Fruit fly (Drosophila melanogaster) whole organism, embryonic: ENCODE data around the gene tipE.
A peak's percentile ranks its signal among the peaks of the same experiment; 100 is the strongest.

Experiments
- Abd-B ChIP-seq: fragments of 200-800 bp; sonication (Bioruptor generic); optimal IDR thresholded peaks from 2 replicates; lab custom pipeline; 2018; ENCODE audit warnings: missing biosample characterization, mild to moderate bottlenecking, missing genetic modification characterization, moderate library complexity
- BEAF-32 ChIP-seq: fragments of 200-800 bp; sonication (Bioruptor generic); optimal IDR thresholded peaks from 3 replicates; lab custom pipeline; 2017; ENCODE audit warnings: missing biosample characterization, missing genetic modification characterization, mild to moderate bottlenecking, moderate library complexity, missing genetic modification reagents
- CG11398 ChIP-seq: fragments of 200-800 bp; sonication (Bioruptor generic); optimal IDR thresholded peaks from 2 replicates; lab custom pipeline; 2016; ENCODE audit warnings: missing biosample characterization, missing genetic modification characterization
- CG11723 ChIP-seq: fragments of 200-800 bp; sonication (Bioruptor generic); optimal IDR thresholded peaks from 2 replicates; lab custom pipeline; 2017; ENCODE audit warnings: missing biosample characterization, mild to moderate bottlenecking, missing genetic modification characterization
- CG12659 ChIP-seq: fragments of 200-800 bp; sonication (Bioruptor generic); optimal IDR thresholded peaks from 3 replicates; lab custom pipeline; 2017; ENCODE audit warnings: mild to moderate bottlenecking, missing biosample characterization, missing genetic modification reagents, missing genetic modification characterization
- CG12744 ChIP-seq: fragments of 200-800 bp; sonication (Bioruptor generic); optimal IDR thresholded peaks from 2 replicates; lab custom pipeline; 2016; ENCODE audit warnings: missing biosample characterization, missing genetic modification characterization
- CG13624 ChIP-seq: fragments of 200-800 bp; sonication (Bioruptor generic); optimal IDR thresholded peaks from 2 replicates; lab custom pipeline; 2016; ENCODE audit warnings: missing biosample characterization, missing genetic modification characterization
- CG15269 ChIP-seq: fragments of 200-800 bp; sonication (Bioruptor generic); optimal IDR thresholded peaks from 2 replicates; lab custom pipeline; 2018; ENCODE audit warnings: missing biosample characterization, mild to moderate bottlenecking, missing genetic modification characterization, moderate library complexity
- CG1529 ChIP-seq: fragments of 200-800 bp; sonication (Bioruptor generic); optimal IDR thresholded peaks from 3 replicates; lab custom pipeline; 2018; ENCODE audit warnings: missing biosample characterization, missing genetic modification characterization
- CG17802 ChIP-seq: fragments of 200-800 bp; sonication (Bioruptor generic); optimal IDR thresholded peaks from 2 replicates; lab custom pipeline; 2018; ENCODE audit warnings: missing biosample characterization, mild to moderate bottlenecking, missing genetic modification characterization, moderate library complexity
- CG3163 ChIP-seq: fragments of 200-800 bp; sonication (Bioruptor generic); optimal IDR thresholded peaks from 3 replicates; lab custom pipeline; 2016; ENCODE audit warnings: missing biosample characterization, missing genetic modification characterization
- CG3847 ChIP-seq: fragments of 200-800 bp; sonication (Bioruptor generic); IDR thresholded peaks from 2 replicates; pipeline ENCODE4 v1.3.6; 2022; ENCODE audit warnings: missing biosample characterization, missing genetic modification characterization
- CG7271 ChIP-seq: fragments of 200-800 bp; sonication (Bioruptor generic); optimal IDR thresholded peaks from 2 replicates; lab custom pipeline; 2018; ENCODE audit warnings: missing biosample characterization, mild to moderate bottlenecking, missing genetic modification characterization, moderate library complexity
- CG7556 ChIP-seq: fragments of 200-800 bp; sonication (Bioruptor generic); optimal IDR thresholded peaks from 2 replicates; lab custom pipeline; 2017; ENCODE audit warnings: missing biosample characterization, mild to moderate bottlenecking, missing genetic modification characterization
- CG7745 ChIP-seq: fragments of 200-800 bp; sonication (Bioruptor generic); optimal IDR thresholded peaks from 2 replicates; lab custom pipeline; 2018; ENCODE audit warnings: missing biosample characterization, mild to moderate bottlenecking, missing genetic modification characterization, moderate library complexity
- CG8359 ChIP-seq: fragments of 200-800 bp; sonication (Bioruptor generic); optimal IDR thresholded peaks from 2 replicates; lab custom pipeline; 2017; ENCODE audit warnings: missing biosample characterization, mild to moderate bottlenecking, missing genetic modification characterization, borderline replicate concordance
- CG8944 ChIP-seq: fragments of 200-800 bp; sonication (Bioruptor generic); optimal IDR thresholded peaks from 3 replicates; lab custom pipeline; 2016; ENCODE audit warnings: missing biosample characterization, missing genetic modification characterization
- CG9932 ChIP-seq: fragments of 200-800 bp; sonication (Bioruptor generic); IDR thresholded peaks from 2 replicates; pipeline ENCODE4 v1.3.6; 2022; ENCODE audit warnings: missing biosample characterization, missing genetic modification characterization
- Camta ChIP-seq: fragments of 200-800 bp; sonication (Bioruptor generic); optimal IDR thresholded peaks from 2 replicates; lab custom pipeline; 2016; ENCODE audit warnings: missing biosample characterization, missing genetic modification characterization
- Dip3 ChIP-seq: fragments of 200-800 bp; sonication (Bioruptor generic); optimal IDR thresholded peaks from 3 replicates; lab custom pipeline; 2016; ENCODE audit warnings: missing biosample characterization, missing genetic modification characterization
- E2f2 ChIP-seq: fragments of 200-800 bp; sonication (Bioruptor generic); IDR thresholded peaks from 2 replicates; pipeline ENCODE4 v1.3.6; 2022; ENCODE audit warnings: missing biosample characterization, missing genetic modification characterization
- ERR ChIP-seq: fragments of 200-800 bp; sonication (Bioruptor generic); optimal IDR thresholded peaks from 2 replicates; lab custom pipeline; 2016; ENCODE audit warnings: missing biosample characterization, missing genetic modification characterization
- HHEX ChIP-seq: fragments of 200-800 bp; sonication (Bioruptor generic); optimal IDR thresholded peaks from 3 replicates; lab custom pipeline; 2017; ENCODE audit warnings: missing biosample characterization, mild to moderate bottlenecking, missing genetic modification characterization, missing genetic modification reagents
- Hmx ChIP-seq: fragments of 200-800 bp; sonication (Bioruptor generic); optimal IDR thresholded peaks from 2 replicates; lab custom pipeline; 2016; ENCODE audit warnings: missing biosample characterization, missing genetic modification characterization
- Jarid2 ChIP-seq: fragments of 200-800 bp; sonication (Bioruptor generic); optimal IDR thresholded peaks from 3 replicates; lab custom pipeline; 2017; ENCODE audit warnings: mild to moderate bottlenecking, missing biosample characterization, missing genetic modification reagents, missing genetic modification characterization
- Usf ChIP-seq: fragments of 200-800 bp; sonication (Bioruptor generic); optimal IDR thresholded peaks from 2 replicates; lab custom pipeline; 2017; ENCODE audit warnings: missing genotype, missing biosample characterization, missing genetic modification characterization
- ac ChIP-seq: fragments of 200-800 bp; sonication (Bioruptor generic); optimal IDR thresholded peaks from 3 replicates; lab custom pipeline; 2017; ENCODE audit warnings: missing biosample characterization, mild to moderate bottlenecking, missing genetic modification characterization
- ap ChIP-seq: fragments of 200-800 bp; sonication (Bioruptor generic); IDR thresholded peaks from 2 replicates; pipeline ENCODE4 v1.3.6; 2022; ENCODE audit warnings: missing biosample characterization, missing genetic modification characterization
- ash1 ChIP-seq: fragments of 200-800 bp; sonication (Bioruptor generic); optimal IDR thresholded peaks from 2 replicates; lab custom pipeline; 2018; ENCODE audit warnings: missing biosample characterization, mild to moderate bottlenecking, missing genetic modification characterization
- bcd ChIP-seq: fragments of 200-800 bp; sonication (Bioruptor generic); optimal IDR thresholded peaks from 2 replicates; lab custom pipeline; 2017; ENCODE audit warnings: missing biosample characterization, mild to moderate bottlenecking, missing genetic modification characterization
- cato ChIP-seq: fragments of 200-800 bp; sonication (Bioruptor generic); optimal IDR thresholded peaks from 2 replicates; lab custom pipeline; 2016; ENCODE audit warnings: missing biosample characterization, missing genetic modification characterization, borderline replicate concordance
- disco-r ChIP-seq: fragments of 200-800 bp; sonication (Bioruptor generic); optimal IDR thresholded peaks from 2 replicates; lab custom pipeline; 2016; ENCODE audit warnings: missing biosample characterization, missing genetic modification characterization
- dysf ChIP-seq: fragments of 200-800 bp; sonication (Bioruptor generic); IDR thresholded peaks from 3 replicates; pipeline ENCODE4 v1.3.6; 2022; ENCODE audit warnings: missing biosample characterization, missing genetic modification characterization
- emc ChIP-seq: fragments of 200-800 bp; sonication (Bioruptor generic); optimal IDR thresholded peaks from 2 replicates; lab custom pipeline; 2016; ENCODE audit warnings: missing biosample characterization, missing genetic modification characterization
- ems ChIP-seq: fragments of 200-800 bp; sonication (Bioruptor generic); optimal IDR thresholded peaks from 3 replicates; lab custom pipeline; 2016; ENCODE audit warnings: missing biosample characterization, missing genetic modification characterization
- fd64A ChIP-seq: fragments of 200-800 bp; sonication (Bioruptor generic); optimal IDR thresholded peaks from 3 replicates; lab custom pipeline; 2018; ENCODE audit warnings: missing biosample characterization, mild to moderate bottlenecking, missing genetic modification characterization
- gsb-n ChIP-seq: fragments of 200-800 bp; sonication (Bioruptor generic); optimal IDR thresholded peaks from 3 replicates; lab custom pipeline; 2018; ENCODE audit warnings: missing biosample characterization, mild to moderate bottlenecking, missing genetic modification characterization
- hkb ChIP-seq, 2 experiments: fragments of 200-800 bp in 1 of 2; fragments of >200 bp in 1 of 2; sonication (Bioruptor generic) in 1 of 2; IDR thresholded peaks in 1 of 2; optimal IDR thresholded peaks in 1 of 2; 2 replicates each; pipeline versions ENCODE4 v1.3.6 to Lab custom; 2017 to 2022; ENCODE audit warnings: missing biosample characterization in 1 of 2, missing genetic modification characterization in 1 of 2
- lov ChIP-seq, 2 experiments: fragments of 200-800 bp in 1 of 2; fragments of >200 bp in 1 of 2; sonication (Bioruptor generic) in 1 of 2; IDR thresholded peaks in 1 of 2; optimal IDR thresholded peaks in 1 of 2; 2 replicates in 1 of 2; 3 replicates in 1 of 2; pipeline versions ENCODE4 v1.3.6 to Lab custom; 2017 to 2022; ENCODE audit warnings: missing biosample characterization in 1 of 2, missing genetic modification characterization in 1 of 2
- mld ChIP-seq: fragments of 200-800 bp; sonication (Bioruptor generic); IDR thresholded peaks from 3 replicates; pipeline ENCODE4 v1.3.6; 2022; ENCODE audit warnings: missing biosample characterization, missing genetic modification characterization; ENCODE audit not compliant: partially characterized antibody
- p53 ChIP-seq: fragments of 200-800 bp; sonication (Bioruptor generic); optimal IDR thresholded peaks from 2 replicates; lab custom pipeline; 2016; ENCODE audit warnings: missing biosample characterization, missing genetic modification characterization
- peb ChIP-seq: fragments of 200-800 bp; sonication (Bioruptor generic); IDR thresholded peaks from 2 replicates; pipeline ENCODE4 v1.3.6; 2022; ENCODE audit warnings: missing biosample characterization, missing genetic modification characterization
- pnt ChIP-seq: fragments of 200-800 bp; sonication (Bioruptor generic); optimal IDR thresholded peaks from 3 replicates; lab custom pipeline; 2016; ENCODE audit warnings: missing biosample characterization, missing genetic modification characterization
- shn ChIP-seq: fragments of 200-800 bp; sonication (Bioruptor generic); optimal IDR thresholded peaks from 3 replicates; lab custom pipeline; 2016; ENCODE audit warnings: missing biosample characterization, missing genetic modification characterization
- sqz ChIP-seq: fragments of 200-800 bp; sonication (Bioruptor generic); optimal IDR thresholded peaks from 3 replicates; lab custom pipeline; 2018; ENCODE audit warnings: missing biosample characterization, mild to moderate bottlenecking, missing genetic modification characterization
- tna ChIP-seq: fragments of 200-800 bp; sonication (Bioruptor generic); IDR thresholded peaks from 2 replicates; pipeline ENCODE4 v1.3.6; 2022; ENCODE audit warnings: missing biosample characterization, missing genetic modification characterization; ENCODE audit not compliant: partially characterized antibody
- twi ChIP-seq: fragments of 200-800 bp; optimal IDR thresholded peaks from 2 replicates; lab custom pipeline; 2019; ENCODE audit warnings: missing biosample characterization, mild to moderate bottlenecking, missing genetic modification characterization, moderate library complexity
- vvl ChIP-seq: fragments of 200-800 bp; sonication (Bioruptor generic); IDR thresholded peaks from 2 replicates; pipeline ENCODE4 v1.3.6; 2022; ENCODE audit warnings: missing biosample characterization, missing genetic modification characterization
- zfh1 ChIP-seq: fragments of 200-800 bp; sonication (Bioruptor generic); IDR thresholded peaks from 3 replicates; pipeline ENCODE4 v1.3.6; 2022; ENCODE audit warnings: missing biosample characterization, missing genetic modification characterization

tipE gene

DNA sequence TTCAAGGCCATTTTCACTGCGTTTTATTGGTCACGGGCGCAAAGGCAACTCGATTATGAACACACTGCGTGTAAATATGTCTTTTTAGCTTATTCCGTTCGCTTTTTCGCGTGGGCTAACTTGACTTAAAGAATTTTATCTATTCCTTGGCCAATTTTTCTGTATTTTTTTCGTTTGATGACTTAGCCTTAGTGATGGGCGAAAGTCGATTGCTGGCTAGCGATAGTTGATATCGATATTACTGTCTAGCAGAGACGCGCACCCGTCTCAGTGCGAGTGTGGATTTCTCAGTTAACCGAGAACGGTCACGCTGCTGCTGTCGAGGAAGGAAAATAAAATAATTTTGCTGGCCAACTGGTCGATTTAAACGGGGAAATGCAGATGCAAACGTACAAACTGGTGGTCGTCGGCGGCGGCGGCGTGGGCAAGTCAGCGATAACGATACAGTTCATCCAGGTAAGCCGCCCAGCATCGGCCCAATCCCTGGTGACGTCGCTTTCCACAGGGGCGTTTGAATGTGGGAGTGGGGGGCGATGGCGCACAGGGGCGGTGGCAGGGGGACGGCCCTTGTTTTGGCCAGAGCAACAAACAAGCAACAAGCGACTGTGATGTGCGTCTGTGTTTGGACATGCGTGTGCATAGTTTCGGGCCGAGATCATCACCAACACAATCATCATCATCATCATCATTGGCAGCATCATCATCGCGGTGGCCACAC, 49.3 kb upstream of the tipE start, which contains the start of the genes Rop and Ras64B (continued):
- peak; percentile 38 for TF ChIP-seq HHEX (GFP tag; lab: Kevin White, UChicago)
- TF ChIP-seq CG1529 (GFP tag; lab: Kevin White, UChicago): no peak
- no peak for TF ChIP-seq hkb (optimal IDR thresholded peaks at IDR 0.05; lab: Kevin White, UChicago)
- TF ChIP-seq hkb (GFP tag; IDR thresholded peaks at IDR 0.05; lab: Robert Waterston, UW): no peak
- no peak for TF ChIP-seq cato (GFP tag; lab: Kevin White, UChicago)
- no peak for TF ChIP-seq CG15269 (tag; lab: Kevin White, UChicago)
- TF ChIP-seq Hmx (GFP tag; lab: Kevin White, UChicago): no peak
- peak; percentile 94 for TF ChIP-seq sqz (GFP tag; lab: Kevin White, UChicago)
- no peak for TF ChIP-seq CG17802 (tag; lab: Kevin White, UChicago)
- TF ChIP-seq zfh1: no peak
- no peak for TF ChIP-seq CG8359
- TF ChIP-seq ac (GFP tag; lab: Kevin White, UChicago): no peak
- peak; percentile 26 for TF ChIP-seq p53
- TF ChIP-seq Jarid2 (GFP tag; lab: Kevin White, UChicago): peak; percentile 62
- peak; percentile 0 for TF ChIP-seq twi (tag; lab: Kevin White, UChicago)
- peak; percentile 52; the same call in 1 of the 3 replicates for TF ChIP-seq mld (GFP tag; lab: Robert Waterston, UW)
- peak; percentile 58 for TF ChIP-seq E2f2 (GFP tag; lab: Robert Waterston, UW)
- peak; percentile 4 for TF ChIP-seq shn (GFP tag; lab: Kevin White, UChicago)
- peak; percentile 86 for TF ChIP-seq CG12659 (GFP tag; lab: Kevin White, UChicago)
- no peak for TF ChIP-seq CG11723 (GFP tag; lab: Kevin White, UChicago)
- no peak for TF ChIP-seq bcd (GFP tag; lab: Kevin White, UChicago)
- TF ChIP-seq Usf: no peak
- TF ChIP-seq dysf (GFP tag; lab: Robert Waterston, UW): no peak
- TF ChIP-seq Camta (GFP tag; lab: Kevin White, UChicago): no peak
- peak; percentile 48 for TF ChIP-seq CG3847
- peak; percentile 43 for TF ChIP-seq gsb-n (tag; lab: Kevin White, UChicago)
- TF ChIP-seq fd64A (GFP tag; lab: Kevin White, UChicago): no peak
- no peak for TF ChIP-seq disco-r (GFP tag; lab: Kevin White, UChicago)
- TF ChIP-seq CG7271: peak; percentile 1
- TF ChIP-seq CG7745 (tag; lab: Kevin White, UChicago): no peak
- no peak for TF ChIP-seq emc
- no peak for TF ChIP-seq lov (optimal IDR thresholded peaks at IDR 0.05; lab: Kevin White, UChicago)
- TF ChIP-seq lov (GFP tag; IDR thresholded peaks at IDR 0.05; lab: Robert Waterston, UW): no peak
- TF ChIP-seq CG11398: peak; percentile 14
- TF ChIP-seq CG8944 (GFP tag; lab: Kevin White, UChicago): no peak
- TF ChIP-seq ems: peak; percentile 24
- TF ChIP-seq vvl: peak; percentile 30; the same call in 1 of the 2 replicates
- peak; percentile 46 for TF ChIP-seq CG3163 (GFP tag; lab: Kevin White, UChicago)
- peak; percentile 65 for TF ChIP-seq tna (GFP tag; lab: Robert Waterston, UW)
- TF ChIP-seq pnt (GFP tag; lab: Kevin White, UChicago): no peak
- peak; percentile 43 for TF ChIP-seq CG13624
- no peak for TF ChIP-seq ap (GFP tag; lab: Robert Waterston, UW)
- TF ChIP-seq BEAF-32: peak; percentile 98
- TF ChIP-seq CG7556: no peak
- no peak for TF ChIP-seq Dip3
- TF ChIP-seq CG12744 (GFP tag; lab: Kevin White, UChicago): no peak
- peak; percentile 51 for TF ChIP-seq Abd-B (GFP tag; lab: Kevin White, UChicago)
- TF ChIP-seq CG9932 (GFP tag; lab: Robert Waterston, UW): peak; percentile 52
- no peak for TF ChIP-seq peb (GFP tag; lab: Robert Waterston, UW)
- peak; percentile 4 for TF ChIP-seq ash1 (GFP tag; lab: Kevin White, UChicago)
- TF ChIP-seq ERR (GFP tag; lab: Kevin White, UChicago): peak; percentile 22
